Worm (Caenorhabditis elegans): Measurements from ENCODE around the gene coq-8.

Gene coq-8

ce11 chrIII:4899728-4900127, 36.5 kb downstream of the coq-8 start (continued):
- TF ChIP-seq pha-4 (tag; optimal IDR thresholded peaks at IDR 0.05) (peak; percentile 99), ama-1 (optimal IDR thresholded peaks at IDR 0.05) (peak; percentile 82), nhr-25 (tag; optimal IDR thresholded peaks at IDR 0.05) (peak; percentile 100), unc-39 (tag; optimal IDR thresholded peaks at IDR 0.05) (peak; percentile 33), ceh-28 (tag; optimal IDR thresholded peaks at IDR 0.05) (peak; percentile 95), sea-2 (GFP tag; optimal IDR thresholded peaks at IDR 0.05) (peak; percentile 87), daf-12 (tag; optimal IDR thresholded peaks at IDR 0.05) (peak; percentile 90), egl-5 (tag; optimal IDR thresholded peaks at IDR 0.05) (peak; percentile 94), fkh-2 (tag; optimal IDR thresholded peaks at IDR 0.05) (no peak), elt-3 (tag; optimal IDR thresholded peaks at IDR 0.05) (peak in 2 of 3 experiments; percentile 25 to 95), nhr-76 (tag; optimal IDR thresholded peaks at IDR 0.05) (peak; percentile 75), lin-15B (tag; optimal IDR thresholded peaks at IDR 0.05) (peak; percentile 96), nfya-1 (tag; optimal IDR thresholded peaks at IDR 0.05; ENCODE audit: insufficient read depth) (peak; percentile 99), elt-1 (tag; optimal IDR thresholded peaks at IDR 0.05) (peak; percentile 85), eor-1 (tag; optimal IDR thresholded peaks at IDR 0.05) (peak in 1 of 2 experiments; percentile 2), tbx-2 (tag; optimal IDR thresholded peaks at IDR 0.05) (peak; percentile 97), nhr-237 (tag; optimal IDR thresholded peaks at IDR 0.05) (no peak), ceh-82 (tag; optimal IDR thresholded peaks at IDR 0.05) (peak; percentile 93), hmg-11 (tag; optimal IDR thresholded peaks at IDR 0.05) (peak; percentile 97), nhr-23 (tag; optimal IDR thresholded peaks at IDR 0.05) (peak; percentile 100)

ce11 chrIII:4900260-4900659, 37.0 kb downstream of the coq-8 start, which contains the start of gene tag-340:
Gene tag-340, plus strand, starts transcription at chrIII:4900508.
- TF ChIP-seq nhr-77 (tag; optimal IDR thresholded peaks at IDR 0.05) (no peak), lin-39 (tag; optimal IDR thresholded peaks at IDR 0.05) (no peak), hmg-11 (tag; optimal IDR thresholded peaks at IDR 0.05) (no peak), pqm-1 (tag; optimal IDR thresholded peaks at IDR 0.05) (no peak), lsy-12 (tag; optimal IDR thresholded peaks at IDR 0.05) (no peak), eor-1 (tag; optimal IDR thresholded peaks at IDR 0.05) (no peak), fos-1 (tag; optimal IDR thresholded peaks at IDR 0.05) (no peak), ztf-11 (tag; optimal IDR thresholded peaks at IDR 0.05) (no peak), nhr-12 (tag; optimal IDR thresholded peaks at IDR 0.05) (no peak), elt-3 (tag; optimal IDR thresholded peaks at IDR 0.05) (no peak), ZK546.5 (tag; optimal IDR thresholded peaks at IDR 0.05) (no peak), mml-1 (tag; optimal IDR thresholded peaks at IDR 0.05) (no peak), snpc-4 (tag; optimal IDR thresholded peaks at IDR 0.05) (no peak), pha-4 (tag; optimal IDR thresholded peaks at IDR 0.05) (no peak), unc-62 (GFP tag; optimal IDR thresholded peaks at IDR 0.05) (no peak), jun-1 (tag; optimal IDR thresholded peaks at IDR 0.05) (no peak), fkh-10 (GFP tag; optimal IDR thresholded peaks at IDR 0.05) (no peak), nhr-25 (tag; optimal IDR thresholded peaks at IDR 0.05) (no peak)

ce11 chrIII:4903784-4904183, 40.6 kb downstream of the coq-8 start, which contains the start of gene kbp-2:
Gene kbp-2, minus strand, starts transcription at chrIII:4903884.
- no peak for TF ChIP-seq ceh-9 (tag; optimal IDR thresholded peaks at IDR 0.05)
- TF ChIP-seq ceh-28 (tag; optimal IDR thresholded peaks at IDR 0.05): no peak
- no peak for TF ChIP-seq ceh-82 (tag; optimal IDR thresholded peaks at IDR 0.05)
- TF ChIP-seq lsy-12 (tag; optimal IDR thresholded peaks at IDR 0.05): no peak

DNA sequence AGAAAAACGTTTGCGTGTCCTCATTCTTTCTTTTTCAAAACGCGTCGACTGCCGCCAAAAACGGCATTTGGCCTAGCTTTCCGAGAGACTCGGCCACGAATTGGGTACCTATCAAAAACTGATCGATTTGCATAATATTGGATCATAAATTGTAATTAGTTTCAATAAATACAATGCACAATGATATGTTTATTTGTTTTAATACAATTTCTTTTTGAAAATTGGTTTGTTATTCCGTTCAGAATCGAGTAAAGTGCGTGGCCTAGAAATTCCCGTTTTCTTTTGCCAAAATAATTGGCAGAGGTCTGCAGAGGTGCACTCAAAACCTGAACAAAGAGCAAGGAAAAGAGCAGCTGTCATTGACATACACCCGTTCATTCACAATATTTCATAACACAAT, 42.2 kb downstream of the coq-8 start, which contains the start of gene F26F4.8:
Gene F26F4.8, minus strand, starts transcription at position 69 of the 400 bp plus-strand sequence.
- TF ChIP-seq sea-2 (GFP tag; optimal IDR thresholded peaks at IDR 0.05): no peak
- TF ChIP-seq elt-2 (tag; optimal IDR thresholded peaks at IDR 0.05): no peak
- TF ChIP-seq nhr-11 (tag; optimal IDR thresholded peaks at IDR 0.05): no peak
- TF ChIP-seq pha-4 (tag; optimal IDR thresholded peaks at IDR 0.05): peak; percentile 14
- peak; percentile 42 for TF ChIP-seq lin-15B (tag; optimal IDR thresholded peaks at IDR 0.05)
- no peak for TF ChIP-seq tbx-2 (tag; optimal IDR thresholded peaks at IDR 0.05)
- TF ChIP-seq ceh-16 (tag; optimal IDR thresholded peaks at IDR 0.05): no peak
- no peak for TF ChIP-seq skn-1 (tag; optimal IDR thresholded peaks at IDR 0.05)
- TF ChIP-seq nfya-1 (tag; optimal IDR thresholded peaks at IDR 0.05; ENCODE audit: insufficient read depth): peak; percentile 52
- TF ChIP-seq fkh-10 (GFP tag; optimal IDR thresholded peaks at IDR 0.05): no peak
